Fruit fly (Drosophila melanogaster) whole organism, embryonic: ENCODE results near the gene CG13898.

Source experiments
- Bdp1 ChIP-seq: fragments of 200-800 bp; sonication (Bioruptor generic); optimal IDR thresholded peaks from 3 replicates; lab custom pipeline; 2016; ENCODE audit warnings: missing biosample characterization, missing genetic modification characterization
- Bgb ChIP-seq: fragments of 200-800 bp; sonication (Bioruptor generic); IDR thresholded peaks from 2 replicates; pipeline ENCODE4 v1.3.6; 2022; ENCODE audit warnings: missing biosample characterization, missing genetic modification characterization; ENCODE audit not compliant: partially characterized antibody
- CG10147 ChIP-seq: fragments of 200-800 bp; sonication (Bioruptor generic); optimal IDR thresholded peaks from 2 replicates; lab custom pipeline; 2019; ENCODE audit warnings: missing biosample characterization, mild to moderate bottlenecking, missing genetic modification characterization, moderate library complexity
- CG10267 ChIP-seq: fragments of 200-800 bp; sonication (Bioruptor generic); optimal IDR thresholded peaks from 2 replicates; lab custom pipeline; 2018; ENCODE audit warnings: missing biosample characterization, mild to moderate bottlenecking, missing genetic modification characterization, moderate library complexity
- CG11560 ChIP-seq: fragments of 200-800 bp; sonication (Bioruptor generic); IDR thresholded peaks from 3 replicates; pipeline ENCODE4 v1.3.6; 2022; ENCODE audit warnings: missing biosample characterization, missing genetic modification characterization
- CG13624 ChIP-seq: fragments of 200-800 bp; sonication (Bioruptor generic); optimal IDR thresholded peaks from 2 replicates; lab custom pipeline; 2016; ENCODE audit warnings: missing biosample characterization, missing genetic modification characterization
- CG1832 ChIP-seq: fragments of 200-800 bp; sonication (Bioruptor generic); optimal IDR thresholded peaks from 2 replicates; lab custom pipeline; 2017; ENCODE audit warnings: missing biosample characterization, mild to moderate bottlenecking, missing genetic modification characterization, inconsistent platforms
- CG2199 ChIP-seq: fragments of 200-800 bp; sonication (Bioruptor generic); IDR thresholded peaks from 3 replicates; pipeline ENCODE4 v1.3.6; 2022; ENCODE audit warnings: missing biosample characterization, missing genetic modification characterization
- CG33557 ChIP-seq: fragments of 200-800 bp; sonication (Bioruptor generic); optimal IDR thresholded peaks from 2 replicates; lab custom pipeline; 2019; ENCODE audit warnings: missing biosample characterization, mild to moderate bottlenecking, missing genetic modification characterization, moderate library complexity
- CG5953 ChIP-seq: fragments of 200-800 bp; sonication (Bioruptor generic); IDR thresholded peaks from 2 replicates; pipeline ENCODE4 v1.3.6; 2022; ENCODE audit warnings: missing biosample characterization, missing genetic modification characterization
- CG6654 ChIP-seq: fragments of 200-800 bp; sonication (Bioruptor generic); optimal IDR thresholded peaks from 2 replicates; lab custom pipeline; 2017; ENCODE audit warnings: missing biosample characterization, mild to moderate bottlenecking, missing genetic modification characterization
- CG7839 ChIP-seq: fragments of 200-800 bp; sonication (Bioruptor generic); optimal IDR thresholded peaks from 3 replicates; lab custom pipeline; 2018; ENCODE audit warnings: missing biosample characterization, mild to moderate bottlenecking, missing genetic modification characterization, moderate library complexity
- CG9215 ChIP-seq: fragments of 200-800 bp; sonication (Bioruptor generic); IDR thresholded peaks from 2 replicates; pipeline ENCODE4 v1.3.6; 2022; ENCODE audit warnings: missing biosample characterization, missing genetic modification characterization
- D ChIP-seq, 2 experiments: fragments of 200-800 bp in 1 of 2; fragments of >200 bp in 1 of 2; sonication (Bioruptor generic) in 1 of 2; optimal IDR thresholded peaks; 2 replicates in 1 of 2; 3 replicates in 1 of 2; lab custom pipeline; 2017; ENCODE audit warnings: mild to moderate bottlenecking in 1 of 2, missing biosample characterization in 1 of 2, missing genetic modification characterization in 1 of 2, missing genetic modification reagents in 1 of 2
- Deaf1 ChIP-seq: fragments of 200-800 bp; optimal IDR thresholded peaks from 3 replicates; lab custom pipeline; 2019; ENCODE audit warnings: missing biosample characterization, mild to moderate bottlenecking, missing genetic modification characterization, moderate library complexity
- Drgx ChIP-seq: fragments of 200-800 bp; sonication (Bioruptor generic); IDR thresholded peaks from 2 replicates; pipeline ENCODE4 v1.3.6; 2022; ENCODE audit warnings: missing biosample characterization, missing genetic modification characterization
- Ets97D ChIP-seq: fragments of 200-800 bp; sonication (Bioruptor generic); optimal IDR thresholded peaks from 3 replicates; lab custom pipeline; 2016; ENCODE audit warnings: missing biosample characterization, missing genetic modification characterization
- Hmx ChIP-seq: fragments of 200-800 bp; sonication (Bioruptor generic); optimal IDR thresholded peaks from 2 replicates; lab custom pipeline; 2016; ENCODE audit warnings: missing biosample characterization, missing genetic modification characterization
- Hr78 ChIP-seq, 2 experiments: fragments of 200-800 bp in 1 of 2; fragments of >200 bp in 1 of 2; sonication (Bioruptor generic) in 1 of 2; optimal IDR thresholded peaks; 2 replicates each; lab custom pipeline; 2017 to 2019; ENCODE audit warnings: missing biosample characterization in 2 of 2, missing genetic modification characterization in 2 of 2, mild to moderate bottlenecking in 1 of 2, moderate library complexity in 1 of 2
- Jarid2 ChIP-seq: fragments of 200-800 bp; sonication (Bioruptor generic); optimal IDR thresholded peaks from 3 replicates; lab custom pipeline; 2017; ENCODE audit warnings: mild to moderate bottlenecking, missing biosample characterization, missing genetic modification reagents, missing genetic modification characterization
- MTF-1 ChIP-seq: fragments of 200-800 bp; sonication (Bioruptor generic); optimal IDR thresholded peaks from 2 replicates; lab custom pipeline; 2018; ENCODE audit warnings: missing biosample characterization, mild to moderate bottlenecking, missing genetic modification characterization, borderline replicate concordance
- NC2β ChIP-seq: fragments of 200-800 bp; sonication (Bioruptor generic); optimal IDR thresholded peaks from 2 replicates; lab custom pipeline; 2016; ENCODE audit warnings: missing biosample characterization, missing genetic modification characterization
- Nf-YA ChIP-seq: fragments of 200-800 bp; sonication (Bioruptor generic); IDR thresholded peaks from 2 replicates; pipeline ENCODE4 v1.3.6; 2022; ENCODE audit warnings: missing biosample characterization, missing genetic modification characterization
- Pdp1 ChIP-seq, 2 experiments: fragments of 200-800 bp; sonication (Bioruptor generic); optimal IDR thresholded peaks; 3 replicates each; lab custom pipeline; 2016; ENCODE audit warnings: missing biosample characterization in 2 of 2, missing genetic modification characterization in 2 of 2, mild to moderate bottlenecking in 1 of 2, moderate library complexity in 1 of 2
- Six4 ChIP-seq: fragments of 200-800 bp; sonication (Bioruptor generic); optimal IDR thresholded peaks from 2 replicates; lab custom pipeline; 2016; ENCODE audit warnings: missing biosample characterization, missing genetic modification characterization
- Sox100B ChIP-seq: fragments of 200-800 bp; sonication (Bioruptor generic); optimal IDR thresholded peaks from 3 replicates; lab custom pipeline; 2018; ENCODE audit warnings: missing biosample characterization, mild to moderate bottlenecking, missing genetic modification characterization
- Sry-δ ChIP-seq: fragments of 200-800 bp; sonication (Bioruptor generic); optimal IDR thresholded peaks from 2 replicates; lab custom pipeline; 2016; ENCODE audit warnings: missing biosample characterization, missing genetic modification characterization
- aop ChIP-seq: fragments of 200-800 bp; sonication (Bioruptor generic); IDR thresholded peaks from 2 replicates; pipeline ENCODE4 v1.3.6; 2022; ENCODE audit warnings: missing biosample characterization, missing genetic modification characterization
- ato ChIP-seq: fragments of 200-800 bp; sonication (Bioruptor generic); IDR thresholded peaks from 2 replicates; pipeline ENCODE4 v1.3.6; 2022; ENCODE audit warnings: missing biosample characterization, missing genetic modification characterization; ENCODE audit not compliant: partially characterized antibody
- az2 ChIP-seq: fragments of 200-800 bp; sonication (Bioruptor generic); optimal IDR thresholded peaks from 3 replicates; lab custom pipeline; 2016; ENCODE audit warnings: missing biosample characterization, missing genetic modification characterization
- chn ChIP-seq: fragments of 200-800 bp; sonication (Bioruptor generic); optimal IDR thresholded peaks from 2 replicates; lab custom pipeline; 2016; ENCODE audit warnings: missing biosample characterization, missing genetic modification characterization
- corto ChIP-seq: fragments of 200-800 bp; sonication (Bioruptor generic); optimal IDR thresholded peaks from 2 replicates; lab custom pipeline; 2016; ENCODE audit warnings: missing biosample characterization, mild to moderate bottlenecking, missing genetic modification characterization, moderate library complexity
- dmrt11E ChIP-seq: fragments of 200-800 bp; sonication (Bioruptor generic); optimal IDR thresholded peaks from 3 replicates; lab custom pipeline; 2018; ENCODE audit warnings: missing biosample characterization, mild to moderate bottlenecking, missing genetic modification characterization, moderate library complexity
- dysf ChIP-seq: fragments of 200-800 bp; sonication (Bioruptor generic); IDR thresholded peaks from 3 replicates; pipeline ENCODE4 v1.3.6; 2022; ENCODE audit warnings: missing biosample characterization, missing genetic modification characterization
- fd102C ChIP-seq: fragments of 200-800 bp; sonication (Bioruptor generic); optimal IDR thresholded peaks from 2 replicates; lab custom pipeline; 2018; ENCODE audit warnings: missing biosample characterization, mild to moderate bottlenecking, missing genetic modification characterization, moderate library complexity
- gcm2 ChIP-seq: fragments of 200-800 bp; sonication (Bioruptor generic); optimal IDR thresholded peaks from 2 replicates; lab custom pipeline; 2016; ENCODE audit warnings: missing biosample characterization, missing genetic modification characterization
- grau ChIP-seq: fragments of 200-800 bp; optimal IDR thresholded peaks from 3 replicates; lab custom pipeline; 2019; ENCODE audit warnings: missing biosample characterization, mild to moderate bottlenecking, missing genetic modification characterization, moderate library complexity
- org-1 ChIP-seq: fragments of 200-800 bp; sonication (Bioruptor generic); optimal IDR thresholded peaks from 2 replicates; lab custom pipeline; 2017; ENCODE audit warnings: missing biosample characterization, missing genetic modification characterization
- pnt ChIP-seq: fragments of 200-800 bp; sonication (Bioruptor generic); optimal IDR thresholded peaks from 3 replicates; lab custom pipeline; 2016; ENCODE audit warnings: missing biosample characterization, missing genetic modification characterization
- prd ChIP-seq, 3 experiments: fragments of >200 bp in 2 of 3; fragments of 200-800 bp in 1 of 3; sonication (Bioruptor generic) in 1 of 3; optimal IDR thresholded peaks in 2 of 3; IDR thresholded peaks in 1 of 3; 2 replicates in 2 of 3; 3 replicates in 1 of 3; pipeline versions ENCODE4 v1.3.6 to Lab custom; 2017 to 2022; ENCODE audit warnings: missing biosample characterization in 1 of 3, missing genetic modification characterization in 1 of 3
- repo ChIP-seq: fragments of 200-800 bp; sonication (Bioruptor generic); optimal IDR thresholded peaks from 2 replicates; lab custom pipeline; 2016; ENCODE audit warnings: missing biosample characterization, missing genetic modification characterization
- scrt ChIP-seq: fragments of 200-800 bp; sonication (Bioruptor generic); optimal IDR thresholded peaks from 2 replicates; lab custom pipeline; 2018; ENCODE audit warnings: missing biosample characterization, mild to moderate bottlenecking, missing genetic modification characterization, moderate library complexity
- shn ChIP-seq: fragments of 200-800 bp; sonication (Bioruptor generic); optimal IDR thresholded peaks from 3 replicates; lab custom pipeline; 2016; ENCODE audit warnings: missing biosample characterization, missing genetic modification characterization
- stwl ChIP-seq: fragments of 200-800 bp; sonication (Bioruptor generic); optimal IDR thresholded peaks from 3 replicates; lab custom pipeline; 2018; ENCODE audit warnings: missing biosample characterization, mild to moderate bottlenecking, missing genetic modification characterization, moderate library complexity
- sug ChIP-seq: fragments of 200-800 bp; optimal IDR thresholded peaks from 2 replicates; lab custom pipeline; 2019; ENCODE audit warnings: missing biosample characterization, mild to moderate bottlenecking, missing genetic modification characterization, moderate library complexity
- wek ChIP-seq: fragments of 200-800 bp; sonication (Bioruptor generic); optimal IDR thresholded peaks from 3 replicates; lab custom pipeline; 2018; ENCODE audit warnings: missing biosample characterization, mild to moderate bottlenecking, missing genetic modification characterization, moderate library complexity
- wor ChIP-seq: fragments of 200-800 bp; sonication (Bioruptor generic); IDR thresholded peaks from 2 replicates; pipeline ENCODE4 v1.3.6; 2022; ENCODE audit warnings: missing biosample characterization, missing genetic modification characterization
- zen2 ChIP-seq: fragments of 200-800 bp; sonication (Bioruptor generic); IDR thresholded peaks from 3 replicates; pipeline ENCODE4 v1.3.6; 2022; ENCODE audit warnings: missing biosample characterization, missing genetic modification characterization; ENCODE audit not compliant: partially characterized antibody

CG13898 gene

dm6 chr3L:802700-803273 is 1.1 kb downstream of the CG13898 start (continued):
- TF ChIP-seq CG6654 (GFP tag; lab: Kevin White, UChicago): peak; percentile 59
- peak; percentile 88 for TF ChIP-seq org-1
- peak; percentile 50 for TF ChIP-seq Ets97D (GFP tag; lab: Kevin White, UChicago)
- TF ChIP-seq Sox100B (GFP tag; lab: Kevin White, UChicago): peak; percentile 69
- peak; percentile 69 for TF ChIP-seq CG10267 (tag; lab: Kevin White, UChicago)
- peak; percentile 28 for TF ChIP-seq Jarid2 (GFP tag; lab: Kevin White, UChicago)
- TF ChIP-seq shn: peak; percentile 76
- TF ChIP-seq fd102C (GFP tag; lab: Kevin White, UChicago): peak; percentile 58
- TF ChIP-seq CG5953 (GFP tag; lab: Robert Waterston, UW): peak; percentile 84
- TF ChIP-seq wek: peak; percentile 81
- TF ChIP-seq wor (GFP tag; lab: Robert Waterston, UW): peak; percentile 78
- TF ChIP-seq CG2199 (GFP tag; lab: Robert Waterston, UW): peak; percentile 94
- TF ChIP-seq Drgx (GFP tag; lab: Robert Waterston, UW): peak; percentile 96
- TF ChIP-seq CG9215 (GFP tag; lab: Robert Waterston, UW): peak; percentile 78
- peak; percentile 89 for TF ChIP-seq CG7839
- no peak for TF ChIP-seq zen2 (GFP tag; lab: Robert Waterston, UW)
- peak; percentile 76; the same call in 2 of the 3 replicates for TF ChIP-seq CG11560 (tag; lab: Robert Waterston, UW)
- TF ChIP-seq dmrt11E (tag; lab: Kevin White, UChicago): peak; percentile 77
- peak; percentile 82 for TF ChIP-seq Six4 (GFP tag; lab: Kevin White, UChicago)
- TF ChIP-seq scrt (GFP tag; lab: Kevin White, UChicago): peak; percentile 88
- peak; percentile 97 for TF ChIP-seq grau (tag; lab: Kevin White, UChicago)
- no peak for TF ChIP-seq CG1832
- peak; percentile 68 for TF ChIP-seq Bdp1
- peak; percentile 82 to 89 for TF ChIP-seq Pdp1 (GFP tag; optimal IDR thresholded peaks at IDR 0.05; lab: Kevin White, UChicago)
- TF ChIP-seq Hmx (GFP tag; lab: Kevin White, UChicago): peak; percentile 51
- peak; percentile 88 for TF ChIP-seq corto
- peak; percentile 94 for TF ChIP-seq dysf
- TF ChIP-seq aop (GFP tag; lab: Robert Waterston, UW): peak; percentile 80
- TF ChIP-seq sug (tag; lab: Kevin White, UChicago): peak; percentile 76
- peak in 1 of 2 experiments; percentile 56 for TF ChIP-seq Hr78 (GFP tag; optimal IDR thresholded peaks at IDR 0.05; lab: Kevin White, UChicago)
- TF ChIP-seq CG13624 (GFP tag; lab: Kevin White, UChicago): peak; percentile 82
- peak; percentile 83 for TF ChIP-seq pnt
- TF ChIP-seq NC2β (GFP tag; lab: Kevin White, UChicago): peak; percentile 83
- no peak for TF ChIP-seq Bgb
- TF ChIP-seq az2 (GFP tag; lab: Kevin White, UChicago): peak; percentile 90
- TF ChIP-seq CG33557 (GFP tag; lab: Kevin White, UChicago): peak; percentile 71
- TF ChIP-seq CG10147 (GFP tag; lab: Kevin White, UChicago): peak; percentile 80
- peak; percentile 67 for TF ChIP-seq MTF-1
- TF ChIP-seq chn (GFP tag; lab: Kevin White, UChicago): peak; percentile 87
- TF ChIP-seq gcm2 (GFP tag; lab: Kevin White, UChicago): peak; percentile 78
- peak; percentile 62 for TF ChIP-seq Deaf1 (tag; lab: Kevin White, UChicago)
- TF ChIP-seq stwl: peak; percentile 18
- TF ChIP-seq D (optimal IDR thresholded peaks at IDR 0.05; lab: Kevin White, UChicago): no peak
- peak; percentile 79 for TF ChIP-seq D (GFP tag; optimal IDR thresholded peaks at IDR 0.05; lab: Kevin White, UChicago)
- TF ChIP-seq ato (GFP tag; lab: Robert Waterston, UW): no peak
- peak; percentile 87 for TF ChIP-seq repo (GFP tag; lab: Kevin White, UChicago)
- TF ChIP-seq Sry-δ (GFP tag; lab: Kevin White, UChicago): peak; percentile 44
- peak; percentile 77 for TF ChIP-seq Nf-YA
- TF ChIP-seq prd (optimal IDR thresholded peaks at IDR 0.05; lab: Kevin White, UChicago): no peak
- TF ChIP-seq prd (GFP tag; IDR thresholded peaks at IDR 0.05; lab: Robert Waterston, UW): peak; percentile 96
